Fruit fly (Drosophila melanogaster) whole organism, embryonic: ENCODE measurements around the gene wg.

Source experiments
- Ada2b ChIP-seq: fragments of 200-800 bp; sonication (Bioruptor generic); IDR thresholded peaks from 2 replicates; pipeline ENCODE4 v1.3.6; 2022; ENCODE audit warnings: missing biosample characterization, missing genetic modification characterization
- C15 ChIP-seq: fragments of 200-800 bp; sonication (Bioruptor generic); IDR thresholded peaks from 3 replicates; pipeline ENCODE4 v1.3.6; 2022; ENCODE audit warnings: missing biosample characterization, missing genetic modification characterization
- CG10979 ChIP-seq: fragments of 200-800 bp; sonication (Bioruptor generic); optimal IDR thresholded peaks from 2 replicates; lab custom pipeline; 2018; ENCODE audit warnings: missing biosample characterization, mild to moderate bottlenecking, missing genetic modification characterization, moderate library complexity
- CG11456 ChIP-seq: fragments of 200-800 bp; sonication (Bioruptor generic); IDR thresholded peaks from 3 replicates; pipeline ENCODE4 v1.3.6; 2022; ENCODE audit warnings: missing biosample characterization, missing genetic modification characterization
- CG11504 ChIP-seq: fragments of 200-800 bp; sonication (Bioruptor generic); optimal IDR thresholded peaks from 3 replicates; lab custom pipeline; 2019; ENCODE audit warnings: missing biosample characterization, mild to moderate bottlenecking, missing genetic modification characterization, moderate library complexity
- CG12219 ChIP-seq: fragments of 200-800 bp; sonication (Bioruptor generic); optimal IDR thresholded peaks from 3 replicates; lab custom pipeline; 2018; ENCODE audit warnings: missing biosample characterization, mild to moderate bottlenecking, missing genetic modification characterization
- CG16779 ChIP-seq: fragments of 200-800 bp; sonication (Bioruptor generic); IDR thresholded peaks from 2 replicates; pipeline ENCODE4 v1.3.6; 2022; ENCODE audit warnings: missing biosample characterization, missing genetic modification characterization
- CG17802 ChIP-seq: fragments of 200-800 bp; sonication (Bioruptor generic); optimal IDR thresholded peaks from 2 replicates; lab custom pipeline; 2018; ENCODE audit warnings: missing biosample characterization, mild to moderate bottlenecking, missing genetic modification characterization, moderate library complexity
- CG18262 ChIP-seq: fragments of 200-800 bp; optimal IDR thresholded peaks from 3 replicates; lab custom pipeline; 2019; ENCODE audit warnings: missing biosample characterization, mild to moderate bottlenecking, missing genetic modification characterization, moderate library complexity
- CG2116 ChIP-seq: fragments of 200-800 bp; sonication (Bioruptor generic); optimal IDR thresholded peaks from 3 replicates; lab custom pipeline; 2018; ENCODE audit warnings: missing biosample characterization, mild to moderate bottlenecking, missing genetic modification characterization
- CG31365 ChIP-seq: fragments of 200-800 bp; sonication (Bioruptor generic); optimal IDR thresholded peaks from 2 replicates; lab custom pipeline; 2018; ENCODE audit warnings: missing biosample characterization, mild to moderate bottlenecking, missing genetic modification characterization
- CG31388 ChIP-seq: fragments of 200-800 bp; sonication (Bioruptor generic); optimal IDR thresholded peaks from 2 replicates; lab custom pipeline; 2016; ENCODE audit warnings: missing biosample characterization, missing genetic modification characterization
- CG4360 ChIP-seq: fragments of 200-800 bp; sonication (Bioruptor generic); IDR thresholded peaks from 2 replicates; pipeline ENCODE4 v1.3.6; 2022; ENCODE audit warnings: missing biosample characterization, missing genetic modification characterization
- CG4404 ChIP-seq: fragments of 200-800 bp; sonication (Bioruptor generic); IDR thresholded peaks from 2 replicates; pipeline ENCODE4 v1.3.6; 2022; ENCODE audit warnings: missing biosample characterization, missing genetic modification characterization
- CG5180 ChIP-seq: fragments of 200-800 bp; sonication (Bioruptor generic); optimal IDR thresholded peaks from 3 replicates; lab custom pipeline; 2017; ENCODE audit warnings: missing biosample characterization, missing genetic modification characterization, mild to moderate bottlenecking, moderate library complexity, missing genetic modification reagents
- CG5953 ChIP-seq: fragments of 200-800 bp; sonication (Bioruptor generic); IDR thresholded peaks from 2 replicates; pipeline ENCODE4 v1.3.6; 2022; ENCODE audit warnings: missing biosample characterization, missing genetic modification characterization
- CG6791 ChIP-seq: fragments of 200-800 bp; sonication (Bioruptor generic); IDR thresholded peaks from 3 replicates; pipeline ENCODE4 v1.3.6; 2022; ENCODE audit warnings: missing biosample characterization, missing genetic modification characterization; ENCODE audit not compliant: partially characterized antibody
- CG7786 ChIP-seq: fragments of 200-800 bp; sonication (Bioruptor generic); optimal IDR thresholded peaks from 2 replicates; lab custom pipeline; 2016; ENCODE audit warnings: missing biosample characterization, missing genetic modification characterization
- CG7839 ChIP-seq: fragments of 200-800 bp; sonication (Bioruptor generic); optimal IDR thresholded peaks from 3 replicates; lab custom pipeline; 2018; ENCODE audit warnings: missing biosample characterization, mild to moderate bottlenecking, missing genetic modification characterization, moderate library complexity
- CG8290 ChIP-seq, 3 experiments: fragments of 200-800 bp; sonication (Bioruptor generic); optimal IDR thresholded peaks; 2 replicates each; lab custom pipeline; 2016 to 2019; ENCODE audit warnings: missing biosample characterization in 3 of 3, missing genetic modification characterization in 3 of 3, mild to moderate bottlenecking in 2 of 3, moderate library complexity in 1 of 3
- CG8388 ChIP-seq: fragments of 200-800 bp; sonication (Bioruptor generic); optimal IDR thresholded peaks from 2 replicates; lab custom pipeline; 2019; ENCODE audit warnings: missing biosample characterization, mild to moderate bottlenecking, missing genetic modification characterization, moderate library complexity
- CG8765 ChIP-seq: fragments of 200-800 bp; sonication (Bioruptor generic); IDR thresholded peaks from 2 replicates; pipeline ENCODE4 v1.3.6; 2022; ENCODE audit warnings: missing biosample characterization, missing genetic modification characterization
- CG8944 ChIP-seq: fragments of 200-800 bp; sonication (Bioruptor generic); optimal IDR thresholded peaks from 3 replicates; lab custom pipeline; 2016; ENCODE audit warnings: missing biosample characterization, missing genetic modification characterization
- CG9609 ChIP-seq: fragments of 200-800 bp; sonication (Bioruptor generic); optimal IDR thresholded peaks from 3 replicates; lab custom pipeline; 2016; ENCODE audit warnings: missing biosample characterization, missing genetic modification characterization
- CoRest ChIP-seq: fragments of 200-800 bp; sonication (Bioruptor generic); optimal IDR thresholded peaks from 3 replicates; lab custom pipeline; 2018; ENCODE audit warnings: missing biosample characterization, mild to moderate bottlenecking, missing genetic modification characterization, moderate library complexity
- D19A ChIP-seq: fragments of 200-800 bp; optimal IDR thresholded peaks from 3 replicates; lab custom pipeline; 2019; ENCODE audit warnings: missing biosample characterization, mild to moderate bottlenecking, missing genetic modification characterization, moderate library complexity
- Drgx ChIP-seq: fragments of 200-800 bp; sonication (Bioruptor generic); IDR thresholded peaks from 2 replicates; pipeline ENCODE4 v1.3.6; 2022; ENCODE audit warnings: missing biosample characterization, missing genetic modification characterization
- Fer3 ChIP-seq: fragments of 200-800 bp; sonication (Bioruptor generic); optimal IDR thresholded peaks from 2 replicates; lab custom pipeline; 2018; ENCODE audit warnings: missing biosample characterization, mild to moderate bottlenecking, missing genetic modification characterization, moderate library complexity
- Mrtf ChIP-seq: fragments of 200-800 bp; sonication (Bioruptor generic); IDR thresholded peaks from 3 replicates; pipeline ENCODE4 v1.3.6; 2022; ENCODE audit warnings: missing biosample characterization, missing genetic modification characterization
- NFAT ChIP-seq: fragments of 200-800 bp; sonication (Bioruptor generic); IDR thresholded peaks from 2 replicates; pipeline ENCODE4 v1.3.6; 2022; ENCODE audit warnings: missing biosample characterization, missing genetic modification characterization
- Nf-YB ChIP-seq: fragments of 200-800 bp; sonication (Bioruptor generic); optimal IDR thresholded peaks from 3 replicates; lab custom pipeline; 2019; ENCODE audit warnings: missing biosample characterization, mild to moderate bottlenecking, missing genetic modification characterization, moderate library complexity
- Nf-YC ChIP-seq: fragments of 200-800 bp; optimal IDR thresholded peaks from 3 replicates; lab custom pipeline; 2019; ENCODE audit warnings: missing biosample characterization, mild to moderate bottlenecking, missing genetic modification characterization, moderate library complexity
- ab ChIP-seq: fragments of 200-800 bp; sonication (Bioruptor generic); optimal IDR thresholded peaks from 2 replicates; lab custom pipeline; 2016; ENCODE audit warnings: missing biosample characterization, missing genetic modification characterization
- ap ChIP-seq: fragments of 200-800 bp; sonication (Bioruptor generic); IDR thresholded peaks from 2 replicates; pipeline ENCODE4 v1.3.6; 2022; ENCODE audit warnings: missing biosample characterization, missing genetic modification characterization
- cad ChIP-seq: fragments of >200 bp; optimal IDR thresholded peaks from 2 replicates; lab custom pipeline; 2017; ENCODE audit warnings: missing biosample characterization, missing genetic modification characterization
- ci ChIP-seq: fragments of 200-800 bp; sonication (Bioruptor generic); IDR thresholded peaks from 3 replicates; pipeline ENCODE4 v1.3.6; 2022; ENCODE audit warnings: missing biosample characterization, missing genetic modification characterization
- danr ChIP-seq: fragments of 200-800 bp; sonication (Bioruptor generic); IDR thresholded peaks from 2 replicates; pipeline ENCODE4 v1.3.6; 2022; ENCODE audit warnings: missing biosample characterization, missing genetic modification characterization
- dpn ChIP-seq, 2 experiments: fragments of 200-800 bp; sonication (Bioruptor generic); optimal IDR thresholded peaks; 3 replicates each; lab custom pipeline; 2016; ENCODE audit warnings: missing biosample characterization in 2 of 2, missing genetic modification characterization in 2 of 2
- emc ChIP-seq: fragments of 200-800 bp; sonication (Bioruptor generic); optimal IDR thresholded peaks from 2 replicates; lab custom pipeline; 2016; ENCODE audit warnings: missing biosample characterization, missing genetic modification characterization
- fd3F ChIP-seq: fragments of 200-800 bp; sonication (Bioruptor generic); optimal IDR thresholded peaks from 2 replicates; lab custom pipeline; 2018; ENCODE audit warnings: missing biosample characterization, mild to moderate bottlenecking, missing genetic modification characterization, moderate library complexity
- grau ChIP-seq: fragments of 200-800 bp; optimal IDR thresholded peaks from 3 replicates; lab custom pipeline; 2019; ENCODE audit warnings: missing biosample characterization, mild to moderate bottlenecking, missing genetic modification characterization, moderate library complexity
- mirr ChIP-seq: fragments of 200-800 bp; sonication (Bioruptor generic); optimal IDR thresholded peaks from 3 replicates; lab custom pipeline; 2018; ENCODE audit warnings: missing biosample characterization, mild to moderate bottlenecking, missing genetic modification characterization
- pan ChIP-seq, 4 experiments: fragments of >200 bp in 3 of 4; fragments of 200-800 bp in 1 of 4; sonication (Bioruptor generic) in 1 of 4; optimal IDR thresholded peaks in 3 of 4; IDR thresholded peaks in 1 of 4; 2 replicates each; pipeline versions ENCODE4 v1.3.6 to Lab custom; 2017 to 2022; ENCODE audit warnings: missing biosample characterization in 2 of 4, missing genetic modification characterization in 2 of 4, mixed read lengths in 1 of 4
- pita ChIP-seq: fragments of 200-800 bp; sonication (Bioruptor generic); optimal IDR thresholded peaks from 2 replicates; lab custom pipeline; 2017; ENCODE audit warnings: missing biosample characterization, mild to moderate bottlenecking, missing genetic modification characterization
- ranshi ChIP-seq: fragments of 200-800 bp; sonication (Bioruptor generic); IDR thresholded peaks from 2 replicates; pipeline ENCODE4 v1.3.6; 2022; ENCODE audit warnings: missing biosample characterization, missing genetic modification characterization
- sens ChIP-seq: fragments of 200-800 bp; sonication (Bioruptor generic); peaks from one replicate; lab custom pipeline; 2016; ENCODE audit warnings: missing biosample characterization, missing genetic modification characterization
- sisA ChIP-seq: fragments of 200-800 bp; sonication (Bioruptor generic); IDR thresholded peaks from 2 replicates; pipeline ENCODE4 v1.3.6; 2022; ENCODE audit warnings: missing biosample characterization, missing genetic modification characterization
- tna ChIP-seq: fragments of 200-800 bp; sonication (Bioruptor generic); IDR thresholded peaks from 2 replicates; pipeline ENCODE4 v1.3.6; 2022; ENCODE audit warnings: missing biosample characterization, missing genetic modification characterization; ENCODE audit not compliant: partially characterized antibody
- vnd ChIP-seq: fragments of 200-800 bp; sonication (Bioruptor generic); IDR thresholded peaks from 3 replicates; pipeline ENCODE4 v1.3.6; 2022; ENCODE audit warnings: missing biosample characterization, missing genetic modification characterization; ENCODE audit not compliant: partially characterized antibody
- yki ChIP-seq: fragments of >200 bp; optimal IDR thresholded peaks from 3 replicates; lab custom pipeline; 2018

Gene wg

dm6 chr2L:7313233-7313858 is 6.4 kb downstream of the wg start (continued):
- no peak for TF ChIP-seq vnd (GFP tag; lab: Robert Waterston, UW)
- TF ChIP-seq CG4404 (GFP tag; lab: Robert Waterston, UW) = peak; percentile 48
- no peak for TF ChIP-seq CG5180 (GFP tag; lab: Kevin White, UChicago)
- TF ChIP-seq dpn (GFP tag; optimal IDR thresholded peaks at IDR 0.05; lab: Kevin White, UChicago) = peak in 1 of 2 experiments; percentile 7
- no peak for TF ChIP-seq CG9609 (GFP tag; lab: Kevin White, UChicago)
- TF ChIP-seq CG8388 = peak; percentile 2
- peak; percentile 52 for TF ChIP-seq CG18262 (tag; lab: Kevin White, UChicago)
- TF ChIP-seq D19A (tag; lab: Kevin White, UChicago) = peak; percentile 17
- TF ChIP-seq Mrtf = 0 out of 3 replicates have a peak, but pooled peaks have one; percentile 32
- no peak for TF ChIP-seq CoRest (tag; lab: Kevin White, UChicago)
- no peak for TF ChIP-seq pan (optimal IDR thresholded peaks at IDR 0.05; lab: Kevin White, UChicago)
- peak in 1 of 2 experiments; percentile 29 for TF ChIP-seq pan (GFP tag; optimal IDR thresholded peaks at IDR 0.05 in 1 of 2, IDR thresholded peaks at IDR 0.05 in 1 of 2)
- peak; percentile 53; the same call in 1 of the 2 replicates for TF ChIP-seq sisA (GFP tag; lab: Robert Waterston, UW)
- TF ChIP-seq Ada2b (GFP tag; lab: Robert Waterston, UW) = no peak
- peak; percentile 1 for TF ChIP-seq CG11504
- TF ChIP-seq CG8944 (GFP tag; lab: Kevin White, UChicago) = no peak
- TF ChIP-seq tna (GFP tag; lab: Robert Waterston, UW) = no peak
- TF ChIP-seq CG5953 = peak; percentile 45; the same call in 1 of the 2 replicates
- no peak for TF ChIP-seq danr
- TF ChIP-seq Nf-YB (GFP tag; lab: Kevin White, UChicago) = peak; percentile 85
- TF ChIP-seq NFAT (GFP tag; lab: Robert Waterston, UW) = no peak
- peak; percentile 52 for TF ChIP-seq CG10979 (tag; lab: Kevin White, UChicago)
- 0 out of 3 replicates have a peak, but pooled peaks have one; percentile 27 for TF ChIP-seq ci
- TF ChIP-seq Nf-YC (tag; lab: Kevin White, UChicago) = peak; percentile 83
- TF ChIP-seq Fer3 = no peak
- 0 out of 3 replicates have a peak, but pooled peaks have one; percentile 36 for TF ChIP-seq CG11456 (GFP tag; lab: Robert Waterston, UW)
- no peak for TF ChIP-seq mirr (GFP tag; lab: Kevin White, UChicago)
- TF ChIP-seq ranshi (GFP tag; lab: Robert Waterston, UW) = no peak

- TF ChIP-seq CG7786 (GFP tag; lab: Kevin White, UChicago) = no peak
- peak; percentile 19 for TF ChIP-seq CG8290 (GFP tag; optimal IDR thresholded peaks at IDR 0.05; lab: Kevin White, UChicago)
- TF ChIP-seq CG8290 (tag; optimal IDR thresholded peaks at IDR 0.05; lab: Kevin White, UChicago) = peak in 1 of 2 experiments; percentile 26
- no peak for TF ChIP-seq CG16779 (GFP tag; lab: Robert Waterston, UW)
- TF ChIP-seq CG6791 (GFP tag; lab: Robert Waterston, UW) = 0 out of 3 replicates have a peak, but pooled peaks have one; percentile 25
- TF ChIP-seq fd3F = no peak
- no peak for TF ChIP-seq ab (GFP tag; lab: Kevin White, UChicago)
- TF ChIP-seq CG31365 (tag; lab: Kevin White, UChicago) = peak; percentile 96
- no peak for TF ChIP-seq Nf-YB (GFP tag; lab: Kevin White, UChicago)
- peak; percentile 35 for TF ChIP-seq cad (GFP tag; lab: Kevin White, UChicago)
- peak; percentile 7 for TF ChIP-seq CG2116
- TF ChIP-seq pita (GFP tag; lab: Kevin White, UChicago) = no peak
- TF ChIP-seq CG17802 = no peak
- no peak for TF ChIP-seq CG8765 (GFP tag; lab: Robert Waterston, UW)
- no peak for TF ChIP-seq CG31388 (GFP tag; lab: Kevin White, UChicago)
- no peak for TF ChIP-seq grau (tag; lab: Kevin White, UChicago)
- TF ChIP-seq Drgx (GFP tag; lab: Robert Waterston, UW) = no peak
- TF ChIP-seq CG7839 = no peak
- no peak for TF ChIP-seq ap (GFP tag; lab: Robert Waterston, UW)
- no peak for TF ChIP-seq CG4360 (GFP tag; lab: Robert Waterston, UW)
- TF ChIP-seq yki (lab: Kevin White, UChicago) = no peak
- no peak for TF ChIP-seq C15 (GFP tag; lab: Robert Waterston, UW)
- no peak for TF ChIP-seq CG12219
- TF ChIP-seq emc (GFP tag; lab: Kevin White, UChicago) = no peak
- TF ChIP-seq sens = peak; percentile 66
These were observed 8.6 kb downstream of the wg start for dm6 chr2L:7315523-7315922.
